Worm (Caenorhabditis elegans): ENCODE measurements around the gene snt-3.

Gene snt-3

ce11 chrV:1389838-1390237 is 19.0 kb upstream of the snt-3 start:
- TF ChIP-seq pax-1 (tag; optimal IDR thresholded peaks at IDR 0.05): no peak
- TF ChIP-seq hlh-30 (tag; optimal IDR thresholded peaks at IDR 0.05; ENCODE audit: insufficient read depth): no peak
- TF ChIP-seq ztf-16 (tag; optimal IDR thresholded peaks at IDR 0.05): no peak
- no peak for TF ChIP-seq pqm-1 (tag; optimal IDR thresholded peaks at IDR 0.05)
- no peak for TF ChIP-seq tbx-7 (tag; optimal IDR thresholded peaks at IDR 0.05)
- no peak for TF ChIP-seq elt-4 (tag; optimal IDR thresholded peaks at IDR 0.05)
- TF ChIP-seq ceh-30 (tag; optimal IDR thresholded peaks at IDR 0.05): no peak
- TF ChIP-seq T23F11.4 (GFP tag; optimal IDR thresholded peaks at IDR 0.05): no peak
- TF ChIP-seq syd-9 (tag; optimal IDR thresholded peaks at IDR 0.05): no peak
- no peak for TF ChIP-seq dve-1 (tag; optimal IDR thresholded peaks at IDR 0.05)
- TF ChIP-seq ama-1 (optimal IDR thresholded peaks at IDR 0.05): no peak
- no peak for TF ChIP-seq pha-2 (tag; optimal IDR thresholded peaks at IDR 0.05)
- TF ChIP-seq gmeb-2 (tag; optimal IDR thresholded peaks at IDR 0.05): no peak

- TF ChIP-seq ceh-2 (tag; optimal IDR thresholded peaks at IDR 0.05) (no peak), elt-2 (tag; optimal IDR thresholded peaks at IDR 0.05) (peak; percentile 33)
Measured at ce11 chrV:1388247-1388646, 17.4 kb upstream of the snt-3 start.

ce11 chrV:1383206-1383908 is 12.5 kb upstream of the snt-3 start, which contains the start of gene rga-4:
Gene rga-4 (minus strand): TSS chrV:1383256.
- TF ChIP-seq unc-42 (tag; optimal IDR thresholded peaks at IDR 0.05) (peak; percentile 76), unc-86 (tag; optimal IDR thresholded peaks at IDR 0.05) (no peak), npax-4 (tag; optimal IDR thresholded peaks at IDR 0.05) (no peak), nfya-1 (tag; optimal IDR thresholded peaks at IDR 0.05) (peak; percentile 22), ceh-14 (tag; optimal IDR thresholded peaks at IDR 0.05) (peak; percentile 72), ttx-3 (tag; optimal IDR thresholded peaks at IDR 0.05) (peak; percentile 44), fkh-10 (GFP tag; optimal IDR thresholded peaks at IDR 0.05) (no peak)

- no peak for TF ChIP-seq ttx-3 (tag; optimal IDR thresholded peaks at IDR 0.05)
- TF ChIP-seq ceh-2 (tag; optimal IDR thresholded peaks at IDR 0.05): no peak
- no peak for TF ChIP-seq pag-3 (tag; optimal IDR thresholded peaks at IDR 0.05; ENCODE audit: borderline replicate concordance)
- TF ChIP-seq tbx-7 (tag; optimal IDR thresholded peaks at IDR 0.05): no peak
- TF ChIP-seq pha-2 (tag; optimal IDR thresholded peaks at IDR 0.05): no peak
- no peak for TF ChIP-seq npax-4 (tag; optimal IDR thresholded peaks at IDR 0.05)
Measured at ce11 chrV:1378010-1378409, 7.2 kb upstream of the snt-3 start.

- TF ChIP-seq hlh-8 (tag; optimal IDR thresholded peaks at IDR 0.05): no peak
- TF ChIP-seq pha-2 (tag; optimal IDR thresholded peaks at IDR 0.05): no peak
- no peak for TF ChIP-seq ceh-30 (tag; optimal IDR thresholded peaks at IDR 0.05)
- TF ChIP-seq fkh-10 (GFP tag; optimal IDR thresholded peaks at IDR 0.05): no peak
- no peak for TF ChIP-seq ref-2 (tag; optimal IDR thresholded peaks at IDR 0.05)
- TF ChIP-seq eyg-1 (tag; optimal IDR thresholded peaks at IDR 0.05): no peak
- no peak for TF ChIP-seq ama-1 (optimal IDR thresholded peaks at IDR 0.05)
- no peak for TF ChIP-seq fax-1 (tag; optimal IDR thresholded peaks at IDR 0.05)
- no peak for TF ChIP-seq syd-9 (tag; optimal IDR thresholded peaks at IDR 0.05)
- TF ChIP-seq mec-3 (tag; optimal IDR thresholded peaks at IDR 0.05; ENCODE audit: borderline replicate concordance): no peak
- TF ChIP-seq hlh-6 (tag; optimal IDR thresholded peaks at IDR 0.05): no peak
- TF ChIP-seq unc-86 (tag; optimal IDR thresholded peaks at IDR 0.05): no peak
- TF ChIP-seq ets-4 (tag; optimal IDR thresholded peaks at IDR 0.05): no peak
- no peak for TF ChIP-seq C38D4.7 (GFP tag; optimal IDR thresholded peaks at IDR 0.05)
- TF ChIP-seq ztf-16 (tag; optimal IDR thresholded peaks at IDR 0.05): no peak
- no peak for TF ChIP-seq ceh-6 (GFP tag; optimal IDR thresholded peaks at IDR 0.05)
Measured at ce11 chrV:1375007-1375406, 4.2 kb upstream of the snt-3 start.

ce11 chrV:1368138-1368537 is 2.7 kb downstream of the snt-3 start:
- TF ChIP-seq ceh-19 (GFP tag; optimal IDR thresholded peaks at IDR 0.05): no peak
- no peak for TF ChIP-seq ets-4 (tag; optimal IDR thresholded peaks at IDR 0.05)
- TF ChIP-seq ceh-18 (tag; optimal IDR thresholded peaks at IDR 0.05): no peak

Measured in whole organism, late embryonic.